Worm (Caenorhabditis elegans): Measurements from ENCODE around the gene his-6.

The his-6 gene

ce11 chrV:8529219-8529618, 5.6 kb downstream of the his-6 start, which contains the start of gene otpl-5:
Gene otpl-5 (plus strand): TSS chrV:8529519.
- no peak for TF ChIP-seq unc-62 (GFP tag; optimal IDR thresholded peaks at IDR 0.05)

ce11 chrV:8525774-8526173, 9.0 kb downstream of the his-6 start, which contains the start of gene otpl-6:
Gene otpl-6 (plus strand): TSS chrV:8526074.
- TF ChIP-seq unc-62 (GFP tag; optimal IDR thresholded peaks at IDR 0.05): no peak

DNA sequence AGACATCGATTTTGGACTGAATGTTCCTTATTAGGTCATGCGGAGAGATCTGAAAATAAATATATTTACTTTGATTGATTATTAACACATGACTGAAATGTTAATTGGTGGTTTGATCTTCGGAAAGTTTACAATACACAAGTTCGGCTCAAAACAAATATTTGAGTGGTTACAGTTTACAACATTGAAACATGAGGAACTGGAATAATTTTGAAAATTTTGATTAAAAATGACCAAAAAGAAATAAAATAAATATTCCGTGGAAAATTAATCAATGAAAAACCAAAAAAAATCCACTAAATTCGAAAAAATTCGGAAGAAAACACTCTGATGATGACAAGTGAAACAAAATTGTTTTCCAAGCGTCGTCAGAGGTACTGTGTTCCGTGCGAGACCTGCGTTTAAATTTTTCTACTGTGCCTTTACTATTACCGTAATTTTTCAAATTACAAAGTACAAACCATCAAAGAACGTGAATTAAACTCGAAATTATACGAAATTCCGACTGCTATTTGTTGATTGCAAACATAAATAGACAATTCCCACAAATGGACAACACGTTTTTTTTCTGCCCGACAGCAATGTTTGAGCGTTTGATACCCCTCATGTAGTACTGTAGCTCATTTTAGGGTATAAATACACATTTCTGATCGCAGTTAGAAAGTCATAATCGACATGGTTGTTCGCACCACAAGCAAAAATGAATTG, 13.8 kb downstream of the his-6 start, which contains the start of the genes F45F2.11 and otpl-7:
Gene F45F2.11 (minus strand): TSS at position 51 of the 708 bp plus-strand sequence.
Gene otpl-7 (plus strand): TSS at position 658 of the 708 bp plus-strand sequence.
- no peak for TF ChIP-seq unc-62 (GFP tag; optimal IDR thresholded peaks at IDR 0.05)

ce11 chrV:8518822-8519392, 15.9 kb downstream of the his-6 start, which contains the start of gene F45F2.10:
Gene F45F2.10 (minus strand): TSS chrV:8518872.
- no peak for TF ChIP-seq unc-62 (GFP tag; optimal IDR thresholded peaks at IDR 0.05)

- no peak for TF ChIP-seq unc-62 (GFP tag; optimal IDR thresholded peaks at IDR 0.05)
Observed at ce11 chrV:8518283-8518682, 16.5 kb downstream of the his-6 start.

- no peak for TF ChIP-seq unc-62 (GFP tag; optimal IDR thresholded peaks at IDR 0.05)
Observed at ce11 chrV:8517711-8518110, 17.1 kb downstream of the his-6 start.

ce11 chrV:8516426-8516825, 18.4 kb downstream of the his-6 start:
- no peak for TF ChIP-seq unc-62 (GFP tag; optimal IDR thresholded peaks at IDR 0.05)

DNA sequence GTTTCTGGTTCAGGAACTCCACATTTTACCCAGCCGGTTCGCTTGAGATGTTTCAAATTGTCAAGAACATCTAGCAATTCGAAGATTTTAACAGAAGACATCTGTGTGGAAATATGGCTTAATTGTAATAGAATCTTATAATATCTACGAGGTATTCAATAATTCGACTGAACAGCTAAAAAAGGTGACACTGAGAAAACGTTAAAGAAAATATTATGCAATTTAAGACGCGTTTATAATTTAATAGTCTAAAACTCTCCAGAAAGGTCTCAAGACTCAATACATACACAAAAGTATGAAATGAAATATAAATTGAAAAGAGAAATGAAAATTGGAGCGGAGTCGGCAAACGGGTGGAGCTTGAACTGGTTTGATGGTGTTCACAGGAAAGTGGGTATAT, 21.4 kb downstream of the his-6 start, which contains the start of gene F45F2.9:
Gene F45F2.9 (minus strand): TSS at position 101 of the 400 bp plus-strand sequence.
- no peak for TF ChIP-seq unc-62 (GFP tag; optimal IDR thresholded peaks at IDR 0.05)

- TF ChIP-seq unc-62 (GFP tag; optimal IDR thresholded peaks at IDR 0.05): no peak
Observed at ce11 chrV:8507324-8507723, 27.5 kb downstream of the his-6 start, which contains the start of gene ZK994.6. Gene ZK994.6 (minus strand): TSS chrV:8507424.

DNA sequence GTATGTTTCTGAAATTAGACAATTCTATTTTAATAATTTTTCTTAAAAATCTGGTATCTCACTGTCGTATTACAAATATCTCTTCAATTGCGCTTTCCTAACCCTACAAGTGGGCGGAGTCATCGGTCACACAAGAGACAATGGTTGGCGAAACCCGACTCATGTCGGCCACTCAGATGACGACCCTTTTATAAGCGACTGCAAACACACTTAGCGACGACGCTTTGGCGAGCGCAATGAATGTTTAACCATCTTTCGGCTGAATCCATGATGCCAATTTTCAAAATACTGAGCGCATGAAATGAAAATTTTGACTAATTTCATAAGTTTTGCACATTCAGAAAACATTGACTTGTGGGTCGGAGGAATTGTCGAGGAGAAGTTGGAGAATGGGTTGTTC, 34.4 kb downstream of the his-6 start:
- TF ChIP-seq unc-62 (GFP tag; optimal IDR thresholded peaks at IDR 0.05): no peak

DNA sequence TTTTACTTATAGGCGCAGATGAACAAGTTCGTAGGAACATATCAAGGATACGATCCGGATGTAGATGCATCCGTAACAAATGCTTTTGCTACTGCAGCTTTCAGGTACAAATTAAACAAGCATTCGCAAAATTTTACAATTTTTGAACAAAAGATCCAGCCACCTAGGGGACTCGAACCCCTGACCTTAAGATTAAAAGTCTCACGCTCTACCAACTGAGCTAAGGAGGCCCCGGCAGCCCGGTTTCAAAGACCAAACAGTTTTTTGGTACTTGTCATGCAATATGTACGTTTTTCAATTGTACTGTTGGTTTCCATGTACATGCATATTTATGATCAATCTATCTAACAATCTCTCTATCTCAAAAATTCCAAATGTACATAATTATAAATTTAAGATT, 35.4 kb downstream of the his-6 start:
- no peak for TF ChIP-seq unc-62 (GFP tag; optimal IDR thresholded peaks at IDR 0.05)

DNA sequence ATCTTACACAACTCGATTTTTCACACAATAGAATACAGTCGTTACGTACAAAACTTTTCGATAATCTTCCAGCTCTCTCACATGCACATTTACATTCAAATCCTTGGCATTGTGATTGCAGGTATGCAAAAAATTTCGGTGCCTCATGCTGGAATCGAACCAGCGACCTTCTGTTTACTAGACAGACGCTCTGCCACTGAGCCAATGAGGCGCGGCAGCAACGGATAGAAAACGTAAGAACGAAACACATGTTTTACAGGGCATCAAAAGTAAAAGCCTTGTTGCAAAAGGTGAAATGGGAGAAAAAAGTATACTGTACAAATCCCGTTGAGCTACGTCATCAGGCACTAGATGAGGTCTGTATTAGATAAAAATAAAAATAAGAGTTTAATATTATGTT, 38.8 kb downstream of the his-6 start:
- no peak for TF ChIP-seq unc-62 (GFP tag; optimal IDR thresholded peaks at IDR 0.05)

ce11 chrV:8495106-8495505, 39.7 kb downstream of the his-6 start:
- no peak for TF ChIP-seq unc-62 (GFP tag; optimal IDR thresholded peaks at IDR 0.05)

- TF ChIP-seq unc-62 (GFP tag; optimal IDR thresholded peaks at IDR 0.05): no peak
Observed at ce11 chrV:8494260-8494939, 40.4 kb downstream of the his-6 start, which contains the start of gene pxn-1. Gene pxn-1 (plus strand): TSS chrV:8494889.

Data from whole organism, dauer.